Fruit fly (Drosophila melanogaster) whole organism, wandering third instar larva: ENCODE measurements around the gene eIF3d1.

Experiments used
- Abd-B ChIP-seq: fragments of >200 bp; optimal IDR thresholded peaks from 2 replicates; lab custom pipeline; 2017; ENCODE audit warnings: missing biosample characterization, missing genetic modification characterization
- CG32264 ChIP-seq: fragments of 200-800 bp; sonication (Bioruptor generic); optimal IDR thresholded peaks from 2 replicates; lab custom pipeline; 2016; ENCODE audit warnings: missing biosample characterization, missing genetic modification characterization
- CG9705 ChIP-seq: fragments of 200-800 bp; sonication (Bioruptor generic); optimal IDR thresholded peaks from 2 replicates; lab custom pipeline; 2018; ENCODE audit warnings: missing biosample characterization, mild to moderate bottlenecking, missing genetic modification characterization
- CrebA ChIP-seq: fragments of 200-800 bp; sonication (Bioruptor generic); optimal IDR thresholded peaks from 2 replicates; lab custom pipeline; 2016; ENCODE audit warnings: missing biosample characterization, mild to moderate bottlenecking, missing genetic modification characterization, borderline replicate concordance
- Dfd ChIP-seq: fragments of >200 bp; optimal IDR thresholded peaks from 2 replicates; lab custom pipeline; 2017; ENCODE audit warnings: missing biosample characterization, missing genetic modification characterization
- Dif ChIP-seq: fragments of 200-275, 200-300 bp; sonication (Bioruptor generic); optimal IDR thresholded peaks from 2 replicates; lab custom pipeline; 2018; ENCODE audit warnings: missing biosample characterization, missing genetic modification characterization; ENCODE audit not compliant: partially characterized antibody
- GATAd ChIP-seq: sonication (Bioruptor generic); optimal IDR thresholded peaks from 2 replicates; lab custom pipeline; 2016; ENCODE audit warnings: missing biosample characterization, missing genetic modification characterization
- HLH106 ChIP-seq: fragments of 200-800 bp; optimal IDR thresholded peaks from 3 replicates; lab custom pipeline; 2019; ENCODE audit warnings: missing biosample characterization, mild to moderate bottlenecking, missing genetic modification characterization, moderate library complexity
- Hnf4 ChIP-seq: fragments of 200-800 bp; sonication (Bioruptor generic); optimal IDR thresholded peaks from 2 replicates; lab custom pipeline; 2016; ENCODE audit warnings: missing biosample characterization, mild to moderate bottlenecking, missing genetic modification characterization
- Hr78 ChIP-seq: fragments of >200 bp; optimal IDR thresholded peaks from 2 replicates; lab custom pipeline; 2017; ENCODE audit warnings: missing biosample characterization, missing genetic modification characterization
- Hr83 ChIP-seq: fragments of 200-300 bp; sonication (Bioruptor generic); optimal IDR thresholded peaks from 2 replicates; lab custom pipeline; 2016; ENCODE audit warnings: missing biosample characterization, mild to moderate bottlenecking, missing genetic modification characterization, moderate library complexity; ENCODE audit not compliant: poor library complexity, severe bottlenecking
- Jra ChIP-seq: sonication (Bioruptor generic); optimal IDR thresholded peaks from 2 replicates; lab custom pipeline; 2016; ENCODE audit warnings: missing biosample characterization, missing genetic modification characterization
- Mio ChIP-seq: sonication (Bioruptor generic); optimal IDR thresholded peaks from 2 replicates; lab custom pipeline; 2016; ENCODE audit warnings: missing biosample characterization, missing genetic modification characterization
- Myc ChIP-seq: fragments of >200 bp; optimal IDR thresholded peaks from 2 replicates; lab custom pipeline; 2017
- N ChIP-seq: fragments of >200 bp; optimal IDR thresholded peaks from 2 replicates; lab custom pipeline; 2018; ENCODE audit warnings: missing biosample characterization, missing external identifiers, missing genetic modification characterization
- OdsH ChIP-seq: fragments of 200-800 bp; sonication (Bioruptor generic); optimal IDR thresholded peaks from 2 replicates; lab custom pipeline; 2016; ENCODE audit warnings: missing biosample characterization, mild to moderate bottlenecking, missing genetic modification characterization
- Rel ChIP-seq, 2 experiments: fragments of 200-800 bp; sonication (Bioruptor generic) in 1 of 2; optimal IDR thresholded peaks; 2 replicates in 1 of 2; 3 replicates in 1 of 2; lab custom pipeline; 2016 to 2019; ENCODE audit warnings: mild to moderate bottlenecking in 2 of 2, missing biosample characterization in 2 of 2, missing genetic modification characterization in 2 of 2, moderate library complexity in 1 of 2
- Sp1 ChIP-seq: fragments of 200-800 bp; sonication (Bioruptor generic); optimal IDR thresholded peaks from 3 replicates; lab custom pipeline; 2019; ENCODE audit warnings: missing biosample characterization, mild to moderate bottlenecking, missing genetic modification characterization, moderate library complexity
- Vsx2 ChIP-seq: fragments of 200-300, 225-300 bp; sonication (Bioruptor generic); optimal IDR thresholded peaks from 2 replicates; lab custom pipeline; 2018; ENCODE audit warnings: missing biosample characterization, missing genetic modification characterization; ENCODE audit not compliant: partially characterized antibody
- br ChIP-seq: fragments of 200-800 bp; sonication (Bioruptor generic); optimal IDR thresholded peaks from 2 replicates; lab custom pipeline; 2016; ENCODE audit warnings: missing biosample characterization, missing genetic modification characterization
- brk ChIP-seq: fragments of 200-800 bp; sonication (Bioruptor generic); optimal IDR thresholded peaks from 2 replicates; lab custom pipeline; 2016; ENCODE audit warnings: missing biosample characterization, mild to moderate bottlenecking, missing genetic modification characterization
- dl ChIP-seq, 2 experiments: fragments of 175-275, 200-275 bp in 1 of 2; fragments of 200-275 bp in 1 of 2; sonication (Bioruptor generic); optimal IDR thresholded peaks; lab custom pipeline; 2018; ENCODE audit warnings: mild to moderate bottlenecking in 2 of 2, missing biosample characterization in 2 of 2, missing genetic modification characterization in 2 of 2, moderate library complexity in 2 of 2; ENCODE audit not compliant: partially characterized antibody in 2 of 2, insufficient read depth in 1 of 2
- dmrt93B ChIP-seq: fragments of 200-800 bp; sonication (Bioruptor generic); optimal IDR thresholded peaks from 2 replicates; lab custom pipeline; 2018; ENCODE audit warnings: missing biosample characterization, mild to moderate bottlenecking, missing genetic modification characterization
- dsf ChIP-seq: sonication (Bioruptor generic); optimal IDR thresholded peaks from 2 replicates; lab custom pipeline; 2016; ENCODE audit warnings: missing biosample characterization, missing genetic modification characterization, borderline replicate concordance
- ey ChIP-seq: fragments of 200-800 bp; sonication (Bioruptor generic); optimal IDR thresholded peaks from 2 replicates; lab custom pipeline; 2016; ENCODE audit warnings: missing biosample characterization, missing genetic modification characterization
- foxo ChIP-seq, 2 experiments: fragments of 200-800 bp; sonication (Bioruptor generic); optimal IDR thresholded peaks; 2 replicates in 1 of 2; 3 replicates in 1 of 2; lab custom pipeline; 2016 to 2017; ENCODE audit warnings: missing biosample characterization in 2 of 2, missing genetic modification characterization in 2 of 2
- fru ChIP-seq: fragments of 200-800 bp; sonication (Bioruptor generic); optimal IDR thresholded peaks from 3 replicates; lab custom pipeline; 2016; ENCODE audit warnings: missing biosample characterization, mild to moderate bottlenecking, missing genetic modification characterization
- h ChIP-seq: fragments of 200-800 bp; sonication (Bioruptor generic); optimal IDR thresholded peaks from 3 replicates; lab custom pipeline; 2016; ENCODE audit warnings: missing biosample characterization, mild to moderate bottlenecking, missing genetic modification characterization
- jim ChIP-seq: fragments of 175-275, 200-325 bp; sonication (Bioruptor generic); optimal IDR thresholded peaks from 2 replicates; lab custom pipeline; 2016; ENCODE audit warnings: missing biosample characterization, mild to moderate bottlenecking, missing genetic modification characterization
- lola ChIP-seq: fragments of >200 bp; optimal IDR thresholded peaks from 2 replicates; lab custom pipeline; 2017; ENCODE audit warnings: missing biosample characterization, missing genetic modification characterization
- pan ChIP-seq: fragments of >200 bp; optimal IDR thresholded peaks from 2 replicates; lab custom pipeline; 2017
- psq ChIP-seq: fragments of 200-800 bp; sonication (Bioruptor generic); optimal IDR thresholded peaks from 3 replicates; lab custom pipeline; 2017; ENCODE audit warnings: missing biosample characterization, mild to moderate bottlenecking, missing genetic modification characterization, moderate library complexity
- rgr ChIP-seq: fragments of 200-800 bp; sonication (Bioruptor generic); optimal IDR thresholded peaks from 3 replicates; lab custom pipeline; 2016; ENCODE audit warnings: missing biosample characterization, mild to moderate bottlenecking, missing genetic modification characterization
- sage ChIP-seq: fragments of 200-800 bp; sonication (Bioruptor generic); optimal IDR thresholded peaks from 2 replicates; lab custom pipeline; 2016; ENCODE audit warnings: missing biosample characterization, mild to moderate bottlenecking, missing genetic modification characterization
- sv ChIP-seq: fragments of 200-800 bp; sonication (Bioruptor generic); optimal IDR thresholded peaks from 3 replicates; lab custom pipeline; 2016; ENCODE audit warnings: missing biosample characterization, missing genetic modification characterization
- tai ChIP-seq: sonication (Bioruptor generic); optimal IDR thresholded peaks from 2 replicates; lab custom pipeline; 2016; ENCODE audit warnings: missing biosample characterization, missing genetic modification characterization
- usp ChIP-seq: fragments of >200 bp; optimal IDR thresholded peaks from 2 replicates; lab custom pipeline; 2017; ENCODE audit warnings: missing biosample characterization, missing genetic modification characterization
- woc ChIP-seq: sonication (Bioruptor generic); optimal IDR thresholded peaks from 2 replicates; lab custom pipeline; 2016; ENCODE audit warnings: missing biosample characterization, mild to moderate bottlenecking, missing genetic modification characterization

eIF3d1 gene

dm6 chr3R:23668583-23668982, 11.3 kb upstream of the eIF3d1 start:
- TF ChIP-seq Dif (GFP tag; lab: Kevin White, UChicago) (no peak), brk (GFP tag; lab: Kevin White, UChicago) (no peak), Abd-B (no peak), Hnf4 (GFP tag; lab: Kevin White, UChicago) (no peak), N (no peak), Rel (GFP tag; optimal IDR thresholded peaks at IDR 0.05; lab: Kevin White, UChicago) (no peak), Rel (tag; optimal IDR thresholded peaks at IDR 0.05; lab: Kevin White, UChicago) (peak; percentile 33)

dm6 chr3R:23669401-23670216, 10.2 kb upstream of the eIF3d1 start, which contains the start of gene CG31145:
Gene CG31145 (minus strand): TSS chr3R:23669659.
- TF ChIP-seq Hr78 (GFP tag; lab: Kevin White, UChicago) (no peak), pan (lab: Kevin White, UChicago) (no peak), lola (no peak), OdsH (peak; percentile 99), sv (GFP tag; lab: Kevin White, UChicago) (peak; percentile 100), Abd-B (no peak), usp (no peak), dmrt93B (GFP tag; lab: Kevin White, UChicago) (peak; percentile 100), rgr (GFP tag; lab: Kevin White, UChicago) (peak; percentile 99), jim (no peak), brk (GFP tag; lab: Kevin White, UChicago) (peak; percentile 96), Hnf4 (GFP tag; lab: Kevin White, UChicago) (peak; percentile 98), dl (GFP tag; optimal IDR thresholded peaks at IDR 0.05; lab: Kevin White, UChicago; ENCODE audit: insufficient read depth in 1 of 2, partially characterized antibody in 2 of 2) (peak; percentile 86 to 92), Dif (GFP tag; lab: Kevin White, UChicago) (peak; percentile 96), tai (GFP tag; lab: Kevin White, UChicago) (peak; percentile 96), CrebA (peak; percentile 92), Rel (GFP tag; optimal IDR thresholded peaks at IDR 0.05; lab: Kevin White, UChicago) (peak; percentile 94), Rel (tag; optimal IDR thresholded peaks at IDR 0.05; lab: Kevin White, UChicago) (peak; percentile 84), GATAd (peak; percentile 83), woc (GFP tag; lab: Kevin White, UChicago) (peak; percentile 98), Jra (GFP tag; lab: Kevin White, UChicago) (peak; percentile 97), fru (GFP tag; lab: Kevin White, UChicago) (peak; percentile 99), HLH106 (tag; lab: Kevin White, UChicago) (peak; percentile 99), foxo (GFP tag; optimal IDR thresholded peaks at IDR 0.05; lab: Kevin White, UChicago) (peak; percentile 94 to 99), ey (GFP tag; lab: Kevin White, UChicago) (peak; percentile 99), Myc (lab: Kevin White, UChicago) (no peak), CG9705 (peak; percentile 98), psq (GFP tag; lab: Kevin White, UChicago) (peak; percentile 98), N (no peak), Sp1 (peak; percentile 99), Dfd (GFP tag; lab: Kevin White, UChicago) (peak; percentile 98), br (GFP tag; lab: Kevin White, UChicago) (peak; percentile 99), Hr83 (GFP tag; lab: Kevin White, UChicago) (peak; percentile 61), sage (GFP tag; lab: Kevin White, UChicago) (peak; percentile 97), Vsx2 (GFP tag; lab: Kevin White, UChicago) (peak; percentile 68), Mio (GFP tag; lab: Kevin White, UChicago) (peak; percentile 91), h (GFP tag; lab: Kevin White, UChicago) (peak; percentile 99), dsf (GFP tag; lab: Kevin White, UChicago) (peak; percentile 89), CG32264 (GFP tag; lab: Kevin White, UChicago) (peak; percentile 98)
- TF ChIP-seq, all 38 proteins: peak for 30
